Worm (Caenorhabditis elegans) whole organism, L4 larva: ENCODE measurements around the gene W04D12.1.

Experiments used
- F44E2.7 ChIP-seq: fragments of 200-800 bp; sonication (Bioruptor generic); IDR thresholded peaks from 2 replicates; pipeline ENCODE4 v2.1.2; 2022; ENCODE audit warnings: missing genetic modification characterization, missing compliant biosample characterization
- R02D3.7 ChIP-seq: fragments of 150-350 bp; sonication (generic microtip); optimal IDR thresholded peaks from 3 replicates; lab custom pipeline; 2014; ENCODE audit warnings: missing biosample characterization, missing genetic modification characterization
- Y75B8A.6 ChIP-seq: fragments of 200-800 bp; sonication (Bioruptor generic); IDR thresholded peaks from 2 replicates; pipeline ENCODE4 v1.3.6; 2022; ENCODE audit warnings: missing genetic modification reagents, missing genetic modification characterization, missing compliant biosample characterization
- ZK337.2 ChIP-seq: fragments of 200-800 bp; sonication (Bioruptor generic); IDR thresholded peaks from 2 replicates; pipeline ENCODE4 v1.3.6; 2022; ENCODE audit warnings: missing genetic modification reagents, missing genetic modification characterization, missing compliant biosample characterization
- aha-1 ChIP-seq: fragments of 150-350 bp; peaks from one replicate; lab custom pipeline; 2014; ENCODE audit warnings: missing biosample characterization, missing genetic modification characterization
- aly-2 ChIP-seq: sonication (generic microtip); optimal IDR thresholded peaks from 2 replicates; lab custom pipeline; 2018; ENCODE audit warnings: missing biosample characterization, missing genetic modification characterization
- ama-1 ChIP-seq: fragments of 150-350 bp; optimal IDR thresholded peaks from 2 replicates; lab custom pipeline; 2014; ENCODE audit warnings: inconsistent platforms, mixed read lengths
- ceh-28 ChIP-seq: fragments of 150-350 bp; optimal IDR thresholded peaks from 2 replicates; lab custom pipeline; 2014; ENCODE audit warnings: missing biosample characterization, missing genetic modification reagents, missing genetic modification characterization
- ceh-44 ChIP-seq: fragments of 200-800 bp; sonication (Bioruptor generic); IDR thresholded peaks from 2 replicates; pipeline ENCODE4 v1.3.6; 2022; ENCODE audit warnings: missing genetic modification reagents, missing genetic modification characterization, missing compliant biosample characterization
- cey-2 ChIP-seq: sonication (generic microtip); optimal IDR thresholded peaks from 3 replicates; lab custom pipeline; 2017; ENCODE audit warnings: missing genetic modification characterization, mild to moderate bottlenecking, missing compliant biosample characterization, antibody characterized with exemption, borderline replicate concordance; ENCODE audit not compliant: insufficient read depth
- ctbp-1 ChIP-seq: fragments of 200-800 bp; sonication (Bioruptor generic); IDR thresholded peaks from 2 replicates; pipeline ENCODE4 v1.3.6; 2022; ENCODE audit warnings: missing genetic modification reagents, missing genetic modification characterization, missing compliant biosample characterization
- daf-19 ChIP-seq: fragments of 200-800 bp; sonication (Bioruptor generic); conservative IDR thresholded peaks from 2 replicates; pipeline ENCODE4 v1.3.6; 2022; ENCODE audit warnings: missing genetic modification characterization, missing compliant biosample characterization
- dmd-6 ChIP-seq: fragments of 200-800 bp; sonication (Bioruptor generic); IDR thresholded peaks from 2 replicates; pipeline ENCODE4 v1.3.6; 2022; ENCODE audit warnings: missing genetic modification reagents, missing genetic modification characterization, missing compliant biosample characterization
- dpl-1 ChIP-seq: fragments of 150-350 bp; optimal IDR thresholded peaks from 2 replicates; lab custom pipeline; 2014; ENCODE audit warnings: missing biosample characterization, missing genetic modification reagents, missing genetic modification characterization
- duxl-1 ChIP-seq: sonication (generic microtip); optimal IDR thresholded peaks from 2 replicates; lab custom pipeline; 2016; ENCODE audit warnings: mild to moderate bottlenecking, missing genetic modification characterization, moderate library complexity, missing compliant biosample characterization; ENCODE audit not compliant: poor library complexity
- dve-1 ChIP-seq: sonication (generic microtip); optimal IDR thresholded peaks from 2 replicates; lab custom pipeline; 2017; ENCODE audit warnings: antibody characterized with exemption, mild to moderate bottlenecking, missing genetic modification characterization, missing compliant biosample characterization; ENCODE audit not compliant: insufficient read depth
- fkh-10 ChIP-seq: fragments of 150-350 bp; optimal IDR thresholded peaks from 2 replicates; lab custom pipeline; 2014; ENCODE audit warnings: missing biosample characterization, missing genetic modification reagents, missing genetic modification characterization
- gei-8 ChIP-seq: fragments of 200-800 bp; sonication (Bioruptor generic); optimal IDR thresholded peaks from 2 replicates; lab custom pipeline; 2018; ENCODE audit warnings: mild to moderate bottlenecking, missing genetic modification characterization, missing compliant biosample characterization
- hlh-30 ChIP-seq: sonication (generic microtip); optimal IDR thresholded peaks from 2 replicates; lab custom pipeline; 2017; ENCODE audit warnings: antibody characterized with exemption, mild to moderate bottlenecking, missing genetic modification characterization, missing compliant biosample characterization; ENCODE audit not compliant: insufficient read depth
- lin-1 ChIP-seq: fragments of 200-800 bp; sonication (Bioruptor generic); IDR thresholded peaks from 2 replicates; pipeline ENCODE4 v1.3.6; 2022; ENCODE audit warnings: missing genetic modification reagents, missing genetic modification characterization, missing compliant biosample characterization
- lin-13 ChIP-seq: fragments of 150-350 bp; optimal IDR thresholded peaks from 2 replicates; lab custom pipeline; 2014; ENCODE audit warnings: missing biosample characterization, missing genetic modification reagents, missing genetic modification characterization
- lin-15B ChIP-seq: fragments of 150-350 bp; sonication (generic microtip); optimal IDR thresholded peaks from 3 replicates; lab custom pipeline; 2014; ENCODE audit warnings: missing biosample characterization, missing genetic modification characterization
- lin-39 ChIP-seq: fragments of 150-350 bp; optimal IDR thresholded peaks from 2 replicates; lab custom pipeline; 2014; ENCODE audit warnings: missing biosample characterization, missing genetic modification reagents, missing genetic modification characterization
- lsy-2 ChIP-seq, 2 experiments: fragments of 150-350 bp in 1 of 2; sonication (generic microtip) in 1 of 2; optimal IDR thresholded peaks; 2 replicates each; lab custom pipeline; 2014 to 2017; ENCODE audit warnings: missing biosample characterization in 2 of 2, missing genetic modification characterization in 2 of 2
- mdl-1 ChIP-seq, 2 experiments: fragments of 150-350 bp in 1 of 2; sonication (generic microtip) in 1 of 2; optimal IDR thresholded peaks; 2 replicates each; lab custom pipeline; 2014 to 2017; ENCODE audit warnings: missing biosample characterization in 2 of 2, missing genetic modification characterization in 2 of 2
- mes-2 ChIP-seq: sonication (generic microtip); optimal IDR thresholded peaks from 2 replicates; lab custom pipeline; 2016; ENCODE audit warnings: missing genotype, mild to moderate bottlenecking, missing genetic modification characterization, missing compliant biosample characterization; ENCODE audit not compliant: poor library complexity, severe bottlenecking
- mxl-2 ChIP-seq: fragments of 200-800 bp; sonication (Bioruptor generic); conservative IDR thresholded peaks from 2 replicates; pipeline ENCODE4 v1.3.6; 2022; ENCODE audit warnings: missing genetic modification reagents, missing genetic modification characterization, missing compliant biosample characterization
- mxl-3 ChIP-seq: fragments of 200-800 bp; sonication (Bioruptor generic); optimal IDR thresholded peaks from 2 replicates; lab custom pipeline; 2018; ENCODE audit warnings: mild to moderate bottlenecking, missing genetic modification characterization, missing compliant biosample characterization
- nhr-10 ChIP-seq: fragments of 150-350 bp; optimal IDR thresholded peaks from 2 replicates; lab custom pipeline; 2014; ENCODE audit warnings: missing biosample characterization, missing genetic modification characterization
- nhr-111 ChIP-seq: fragments of 200-800 bp; sonication (Bioruptor generic); optimal IDR thresholded peaks from 2 replicates; lab custom pipeline; 2018; ENCODE audit warnings: mild to moderate bottlenecking, missing genetic modification characterization, missing compliant biosample characterization
- nhr-48 ChIP-seq: sonication (generic microtip); optimal IDR thresholded peaks from 2 replicates; lab custom pipeline; 2016; ENCODE audit warnings: mild to moderate bottlenecking, missing genetic modification characterization, missing compliant biosample characterization
- nhr-76 ChIP-seq: fragments of 150-350 bp; optimal IDR thresholded peaks from 2 replicates; lab custom pipeline; 2014; ENCODE audit warnings: missing biosample characterization, missing genetic modification characterization
- nhr-77 ChIP-seq: fragments of 150-350 bp; optimal IDR thresholded peaks from 2 replicates; lab custom pipeline; 2014; ENCODE audit warnings: missing biosample characterization, missing genetic modification characterization
- pha-4 ChIP-seq, 2 experiments: fragments of 150-350 bp in 1 of 2; fragments of 200-800 bp in 1 of 2; sonication (Bioruptor generic) in 1 of 2; IDR thresholded peaks in 1 of 2; optimal IDR thresholded peaks in 1 of 2; 2 replicates each; pipeline versions ENCODE4 v1.3.6 to Lab custom; 2014 to 2022; ENCODE audit warnings: missing genetic modification characterization in 2 of 2, missing genetic modification reagents in 2 of 2, missing biosample characterization in 1 of 2, missing compliant biosample characterization in 1 of 2
- php-3 ChIP-seq: fragments of 200-800 bp; sonication (Bioruptor generic); IDR thresholded peaks from 2 replicates; pipeline ENCODE4 v1.3.6; 2022; ENCODE audit warnings: missing genetic modification reagents, missing genetic modification characterization, missing compliant biosample characterization
- pqm-1 ChIP-seq: sonication (generic microtip); optimal IDR thresholded peaks from 2 replicates; lab custom pipeline; 2017; ENCODE audit warnings: missing biosample characterization, missing genetic modification characterization
- set-16 ChIP-seq: fragments of 200-800 bp; sonication (Bioruptor generic); IDR thresholded peaks from 2 replicates; pipeline ENCODE4 v1.3.6; 2022; ENCODE audit warnings: missing genetic modification reagents, missing genetic modification characterization, missing compliant biosample characterization
- skn-1 ChIP-seq: fragments of 150-350 bp; optimal IDR thresholded peaks from 2 replicates; lab custom pipeline; 2014; ENCODE audit warnings: missing biosample characterization, missing genetic modification characterization
- snpc-1.2 ChIP-seq: fragments of 200-800 bp; sonication (Bioruptor generic); IDR thresholded peaks from 2 replicates; pipeline ENCODE4 v1.3.6; 2022; ENCODE audit warnings: missing genetic modification reagents, missing genetic modification characterization, missing compliant biosample characterization
- snpc-4 ChIP-seq: fragments of 150-350 bp; optimal IDR thresholded peaks from 2 replicates; lab custom pipeline; 2014; ENCODE audit warnings: missing biosample characterization, missing genetic modification characterization
- spr-3 ChIP-seq: fragments of 200-800 bp; sonication (Bioruptor generic); optimal IDR thresholded peaks from 2 replicates; lab custom pipeline; 2018; ENCODE audit warnings: mild to moderate bottlenecking, missing genetic modification characterization, missing compliant biosample characterization
- tra-1 ChIP-seq: fragments of 200-800 bp; sonication (Bioruptor generic); IDR thresholded peaks from 2 replicates; pipeline ENCODE4 v1.3.6; 2022; ENCODE audit warnings: missing genetic modification reagents, missing genetic modification characterization, missing compliant biosample characterization
- unc-130 ChIP-seq: sonication (generic microtip); optimal IDR thresholded peaks from 2 replicates; lab custom pipeline; 2016; ENCODE audit warnings: missing genetic modification reagents, missing genetic modification characterization, missing compliant biosample characterization
- unc-62 ChIP-seq, 3 experiments: fragments of 150-350 bp in 1 of 3; sonication (generic microtip); optimal IDR thresholded peaks in 2 of 3; peaks in 1 of 3; 1 replicate in 1 of 3; 2 replicates in 2 of 3; lab custom pipeline; 2014 to 2017; ENCODE audit warnings: missing biosample characterization in 3 of 3, missing genetic modification characterization in 3 of 3, missing genetic modification reagents in 3 of 3, missing genotype in 1 of 3
- zip-11 ChIP-seq: fragments of 200-800 bp; sonication (Bioruptor generic); IDR thresholded peaks from 2 replicates; pipeline ENCODE4 v1.3.6; 2022; ENCODE audit warnings: missing genetic modification characterization, missing compliant biosample characterization
- zip-2 ChIP-seq: fragments of 150-350 bp; optimal IDR thresholded peaks from 2 replicates; lab custom pipeline; 2014; ENCODE audit warnings: missing biosample characterization, missing genetic modification characterization
- ztf-11 ChIP-seq: fragments of 150-350 bp; optimal IDR thresholded peaks from 2 replicates; lab custom pipeline; 2014; ENCODE audit warnings: missing biosample characterization, missing genetic modification characterization

The W04D12.1 gene

DNA sequence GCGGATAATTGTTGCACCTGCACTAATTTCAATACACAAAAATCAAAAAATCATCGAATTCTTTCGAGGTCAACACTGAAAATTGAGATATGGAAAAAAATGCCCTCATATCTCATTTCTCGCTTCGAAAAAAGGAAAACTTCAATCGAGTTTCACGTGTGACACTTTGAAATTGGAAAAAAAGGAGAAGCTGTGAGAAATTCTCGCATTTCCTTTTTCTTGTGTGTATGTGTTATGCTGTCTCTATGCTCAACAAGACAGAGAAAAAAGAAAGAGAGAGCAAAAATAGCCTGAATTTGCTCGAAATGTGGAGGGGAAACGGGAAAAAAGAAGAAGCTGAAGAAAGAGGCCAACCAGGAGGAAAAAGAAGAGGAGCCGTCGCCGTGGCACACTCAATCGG is 9.7 kb downstream of the W04D12.1 start:
- TF ChIP-seq mdl-1 (tag; optimal IDR thresholded peaks at IDR 0.05; lab: Kevin White, UChicago): peak in 1 of 2 experiments; percentile 20
- no peak for TF ChIP-seq aly-2
- peak; percentile 10; the same call in 1 of the 2 replicates for TF ChIP-seq set-16 (GFP tag; lab: Robert Waterston, UW)
- TF ChIP-seq spr-3 (GFP tag; lab: Kevin White, UChicago): no peak
- TF ChIP-seq hlh-30: peak; percentile 4
- TF ChIP-seq dmd-6: no peak
- peak; percentile 63 for TF ChIP-seq fkh-10
- peak in 1 of 2 experiments; percentile 21 for TF ChIP-seq lsy-2 (tag; optimal IDR thresholded peaks at IDR 0.05; lab: Kevin White, UChicago)
- peak; percentile 7 for TF ChIP-seq aha-1 (tag; lab: Kevin White, UChicago)
- TF ChIP-seq mxl-2 (GFP tag; lab: Robert Waterston, UW): no peak
- no peak for TF ChIP-seq gei-8 (GFP tag; lab: Kevin White, UChicago)

DNA sequence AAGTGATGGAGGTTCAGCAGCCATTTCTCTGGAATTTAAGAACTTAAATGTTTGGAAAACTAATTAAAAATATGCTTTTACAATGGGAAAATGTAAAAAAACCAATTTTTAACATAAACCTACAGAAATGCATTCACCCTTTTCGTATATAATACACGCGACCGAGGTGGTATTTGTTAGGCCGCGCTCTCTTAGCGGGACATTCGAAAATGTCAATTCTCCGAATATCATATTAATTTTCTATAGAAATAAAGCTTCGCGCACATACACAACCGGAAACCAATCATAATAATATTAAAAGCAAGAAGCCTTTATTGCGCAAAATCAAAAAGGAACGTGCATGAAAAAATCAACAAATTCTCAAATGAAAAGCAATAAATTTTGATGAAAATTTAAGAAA is 16.5 kb downstream of the W04D12.1 start, which contains the start of gene ddx-23:
TSS of gene ddx-23 (minus strand) at position 30 of the 400 bp plus-strand sequence.
- TF ChIP-seq unc-130 (GFP tag; lab: Kevin White, UChicago) (no peak), mdl-1 (tag; optimal IDR thresholded peaks at IDR 0.05; lab: Kevin White, UChicago) (no peak), Y75B8A.6 (GFP tag; lab: Robert Waterston, UW) (no peak), zip-11 (no peak), php-3 (GFP tag; lab: Robert Waterston, UW) (no peak), ceh-44 (GFP tag; lab: Robert Waterston, UW) (no peak), hlh-30 (peak; percentile 23), ctbp-1 (GFP tag; lab: Robert Waterston, UW) (no peak), dve-1 (tag; lab: Kevin White, UChicago) (peak; percentile 32), duxl-1 (tag; lab: Kevin White, UChicago) (no peak), daf-19 (GFP tag; lab: Robert Waterston, UW) (0 out of 2 replicates have a peak, but pooled peaks have one; percentile 13), lsy-2 (tag; optimal IDR thresholded peaks at IDR 0.05; lab: Kevin White, UChicago) (peak in 1 of 2 experiments; percentile 71), cey-2 (tag; lab: Kevin White, UChicago) (no peak), lin-15B (no peak), set-16 (GFP tag; lab: Robert Waterston, UW) (no peak), unc-62 (GFP tag; optimal IDR thresholded peaks at IDR 0.05 in 1 of 2; lab: Kevin White, UChicago) (no peak), unc-62 (tag; optimal IDR thresholded peaks at IDR 0.05; lab: Kevin White, UChicago) (no peak), R02D3.7 (tag; lab: Kevin White, UChicago) (no peak), nhr-111 (GFP tag; lab: Kevin White, UChicago) (no peak), ceh-28 (tag; lab: Kevin White, UChicago) (no peak), nhr-48 (tag; lab: Kevin White, UChicago) (no peak), mes-2 (tag; lab: Kevin White, UChicago) (peak; percentile 76), skn-1 (tag; lab: Kevin White, UChicago) (no peak), tra-1 (GFP tag; lab: Robert Waterston, UW) (no peak), gei-8 (GFP tag; lab: Kevin White, UChicago) (no peak), nhr-76 (tag; lab: Kevin White, UChicago) (no peak), mxl-3 (GFP tag; lab: Kevin White, UChicago) (no peak), nhr-77 (tag; lab: Kevin White, UChicago) (no peak), ZK337.2 (GFP tag; lab: Robert Waterston, UW) (no peak), zip-2 (tag; lab: Kevin White, UChicago) (no peak), nhr-10 (tag; lab: Kevin White, UChicago) (no peak), lin-13 (GFP tag; lab: Kevin White, UChicago) (peak; percentile 7), aha-1 (tag; lab: Kevin White, UChicago) (no peak), dpl-1 (GFP tag; lab: Kevin White, UChicago) (peak; percentile 67), lin-39 (tag; lab: Kevin White, UChicago) (no peak), ama-1 (lab: Kevin White, UChicago) (peak; percentile 78), lin-1 (no peak), pqm-1 (no peak), F44E2.7 (GFP tag; lab: Robert Waterston, UW) (no peak), snpc-4 (no peak), pha-4 (GFP tag; IDR thresholded peaks at IDR 0.05; lab: Robert Waterston, UW) (peak; percentile 34; the same call in 1 of the 2 replicates), pha-4 (tag; optimal IDR thresholded peaks at IDR 0.05; lab: Kevin White, UChicago) (no peak), mxl-2 (GFP tag; lab: Robert Waterston, UW) (no peak), snpc-1.2 (GFP tag; lab: Robert Waterston, UW) (peak; percentile 27; the same call in 1 of the 2 replicates), ztf-11 (tag; lab: Kevin White, UChicago) (no peak)
